Fruit fly (Drosophila melanogaster) whole organism, embryonic: ENCODE results near the gene Rab8.

Experiments
- CG10565 ChIP-seq: fragments of 200-800 bp; sonication (Bioruptor generic); optimal IDR thresholded peaks from 3 replicates; lab custom pipeline; 2016; ENCODE audit warnings: missing biosample characterization, mild to moderate bottlenecking, missing genetic modification characterization
- CG11398 ChIP-seq: fragments of 200-800 bp; sonication (Bioruptor generic); optimal IDR thresholded peaks from 2 replicates; lab custom pipeline; 2016; ENCODE audit warnings: missing biosample characterization, missing genetic modification characterization
- CG17385 ChIP-seq: fragments of 200-800 bp; sonication (Bioruptor generic); optimal IDR thresholded peaks from 3 replicates; lab custom pipeline; 2018; ENCODE audit warnings: missing biosample characterization, mild to moderate bottlenecking, missing genetic modification characterization
- CG17829 ChIP-seq: fragments of 200-800 bp; optimal IDR thresholded peaks from 2 replicates; lab custom pipeline; 2019; ENCODE audit warnings: missing biosample characterization, mild to moderate bottlenecking, missing genetic modification characterization, moderate library complexity
- CG2889 ChIP-seq: fragments of 200-800 bp; sonication (Bioruptor generic); IDR thresholded peaks from 3 replicates; pipeline ENCODE4 v1.3.6; 2022; ENCODE audit warnings: missing biosample characterization, missing genetic modification characterization
- CG32772 ChIP-seq: fragments of 200-800 bp; sonication (Bioruptor generic); IDR thresholded peaks from 2 replicates; pipeline ENCODE4 v1.3.6; 2022; ENCODE audit warnings: missing biosample characterization, missing genetic modification characterization
- CG3407 ChIP-seq: fragments of 200-800 bp; sonication (Bioruptor generic); optimal IDR thresholded peaks from 2 replicates; lab custom pipeline; 2018; ENCODE audit warnings: missing biosample characterization, mild to moderate bottlenecking, missing genetic modification characterization
- CG34224 ChIP-seq: fragments of 200-800 bp; sonication (Bioruptor generic); IDR thresholded peaks from 3 replicates; pipeline ENCODE4 v1.3.6; 2022; ENCODE audit warnings: missing biosample characterization, missing genetic modification characterization; ENCODE audit not compliant: partially characterized antibody
- CG3726 ChIP-seq: fragments of 200-800 bp; sonication (Bioruptor generic); IDR thresholded peaks from 3 replicates; pipeline ENCODE4, ENCODE4 v1.3.6; 2022; ENCODE audit warnings: missing biosample characterization, missing genetic modification characterization
- CG3838 ChIP-seq: fragments of 200-800 bp; sonication (Bioruptor generic); optimal IDR thresholded peaks from 3 replicates; lab custom pipeline; 2016; ENCODE audit warnings: missing biosample characterization, missing genetic modification characterization
- CG4820 ChIP-seq: fragments of 200-800 bp; sonication (Bioruptor generic); optimal IDR thresholded peaks from 3 replicates; lab custom pipeline; 2016; ENCODE audit warnings: missing biosample characterization, missing genetic modification characterization
- CG6272 ChIP-seq: fragments of 200-800 bp; sonication (Bioruptor generic); IDR thresholded peaks from 2 replicates; pipeline ENCODE4 v1.3.6; 2022; ENCODE audit warnings: missing biosample characterization, missing genetic modification characterization
- CG7839 ChIP-seq: fragments of 200-800 bp; sonication (Bioruptor generic); optimal IDR thresholded peaks from 3 replicates; lab custom pipeline; 2018; ENCODE audit warnings: missing biosample characterization, mild to moderate bottlenecking, missing genetic modification characterization, moderate library complexity
- CG8089 ChIP-seq: fragments of 200-800 bp; sonication (Bioruptor generic); optimal IDR thresholded peaks from 3 replicates; lab custom pipeline; 2016; ENCODE audit warnings: missing biosample characterization, missing genetic modification characterization
- CG8290 ChIP-seq, 3 experiments: fragments of 200-800 bp; sonication (Bioruptor generic); optimal IDR thresholded peaks; 2 replicates each; lab custom pipeline; 2016 to 2019; ENCODE audit warnings: missing biosample characterization in 3 of 3, missing genetic modification characterization in 3 of 3, mild to moderate bottlenecking in 2 of 3, moderate library complexity in 1 of 3
- CG8944 ChIP-seq: fragments of 200-800 bp; sonication (Bioruptor generic); optimal IDR thresholded peaks from 3 replicates; lab custom pipeline; 2016; ENCODE audit warnings: missing biosample characterization, missing genetic modification characterization
- CG9797 ChIP-seq: fragments of 200-800 bp; sonication (Bioruptor generic); optimal IDR thresholded peaks from 3 replicates; lab custom pipeline; 2018; ENCODE audit warnings: missing biosample characterization, mild to moderate bottlenecking, missing genetic modification characterization
- Doc3 ChIP-seq: fragments of 200-800 bp; sonication (Bioruptor generic); IDR thresholded peaks from 3 replicates; pipeline ENCODE4 v1.3.6; 2022; ENCODE audit warnings: missing biosample characterization, missing genetic modification characterization; ENCODE audit not compliant: partially characterized antibody
- MTF-1 ChIP-seq: fragments of 200-800 bp; sonication (Bioruptor generic); optimal IDR thresholded peaks from 2 replicates; lab custom pipeline; 2018; ENCODE audit warnings: missing biosample characterization, mild to moderate bottlenecking, missing genetic modification characterization, borderline replicate concordance
- Med ChIP-seq: fragments of 200-800 bp; sonication (Bioruptor generic); peaks from one replicate; lab custom pipeline; 2016; ENCODE audit warnings: missing biosample characterization, missing genetic modification characterization, mild to moderate bottlenecking, inconsistent platforms, moderate library complexity
- Meics ChIP-seq: fragments of 200-800 bp; sonication (Bioruptor generic); optimal IDR thresholded peaks from 2 replicates; lab custom pipeline; 2017; ENCODE audit warnings: missing biosample characterization, mild to moderate bottlenecking, missing genetic modification characterization
- Mrtf ChIP-seq: fragments of 200-800 bp; sonication (Bioruptor generic); IDR thresholded peaks from 3 replicates; pipeline ENCODE4 v1.3.6; 2022; ENCODE audit warnings: missing biosample characterization, missing genetic modification characterization
- NfI ChIP-seq: fragments of 200-800 bp; sonication (Bioruptor generic); optimal IDR thresholded peaks from 3 replicates; lab custom pipeline; 2018; ENCODE audit warnings: missing biosample characterization, mild to moderate bottlenecking, missing genetic modification characterization, moderate library complexity
- Scr ChIP-seq: fragments of 200-800 bp; sonication (Bioruptor generic); IDR thresholded peaks from 2 replicates; pipeline ENCODE4 v1.3.6; 2022; ENCODE audit warnings: missing biosample characterization, missing genetic modification characterization; ENCODE audit not compliant: partially characterized antibody
- Tbp ChIP-seq: fragments of >200 bp; optimal IDR thresholded peaks from 2 replicates; lab custom pipeline; 2018; ENCODE audit warnings: missing biosample characterization, missing genetic modification characterization
- Xrp1 ChIP-seq: fragments of 200-800 bp; sonication (Bioruptor generic); IDR thresholded peaks from 2 replicates; pipeline ENCODE4 v1.3.6; 2022; ENCODE audit warnings: missing biosample characterization, missing genetic modification characterization
- az2 ChIP-seq: fragments of 200-800 bp; sonication (Bioruptor generic); optimal IDR thresholded peaks from 3 replicates; lab custom pipeline; 2016; ENCODE audit warnings: missing biosample characterization, missing genetic modification characterization
- bsh ChIP-seq, 2 experiments: fragments of 200-800 bp; sonication (Bioruptor generic); optimal IDR thresholded peaks; 2 replicates each; lab custom pipeline; 2017 to 2018; ENCODE audit warnings: mild to moderate bottlenecking in 2 of 2, missing biosample characterization in 2 of 2, missing genetic modification characterization in 2 of 2, moderate library complexity in 1 of 2
- cato ChIP-seq: fragments of 200-800 bp; sonication (Bioruptor generic); optimal IDR thresholded peaks from 2 replicates; lab custom pipeline; 2016; ENCODE audit warnings: missing biosample characterization, missing genetic modification characterization, borderline replicate concordance
- chn ChIP-seq: fragments of 200-800 bp; sonication (Bioruptor generic); optimal IDR thresholded peaks from 2 replicates; lab custom pipeline; 2016; ENCODE audit warnings: missing biosample characterization, missing genetic modification characterization
- croc ChIP-seq: fragments of 200-800 bp; sonication (Bioruptor generic); conservative IDR thresholded peaks from 3 replicates; pipeline ENCODE4 v1.3.6; 2022; ENCODE audit warnings: missing biosample characterization, missing genetic modification characterization
- dan ChIP-seq: fragments of 200-800 bp; sonication (Bioruptor generic); IDR thresholded peaks from 2 replicates; pipeline ENCODE4 v1.3.6; 2022; ENCODE audit warnings: missing biosample characterization, missing genetic modification characterization
- en ChIP-seq: fragments of 200-800 bp; sonication (Bioruptor generic); optimal IDR thresholded peaks from 2 replicates; lab custom pipeline; 2016; ENCODE audit warnings: missing biosample characterization, missing genetic modification characterization
- ftz-f1 ChIP-seq: fragments of 200-800 bp; sonication (Bioruptor generic); optimal IDR thresholded peaks from 2 replicates; lab custom pipeline; 2016; ENCODE audit warnings: missing biosample characterization, missing genetic modification characterization
- grau ChIP-seq: fragments of 200-800 bp; optimal IDR thresholded peaks from 3 replicates; lab custom pipeline; 2019; ENCODE audit warnings: missing biosample characterization, mild to moderate bottlenecking, missing genetic modification characterization, moderate library complexity
- h ChIP-seq: fragments of >200 bp; optimal IDR thresholded peaks from 2 replicates; lab custom pipeline; 2017
- hbn ChIP-seq: fragments of 200-800 bp; sonication (Bioruptor generic); IDR thresholded peaks from 2 replicates; pipeline ENCODE4 v1.3.6; 2022; ENCODE audit warnings: missing biosample characterization, missing genetic modification characterization; ENCODE audit not compliant: partially characterized antibody
- lmd ChIP-seq: fragments of 200-800 bp; sonication (Bioruptor generic); IDR thresholded peaks from 2 replicates; pipeline ENCODE4 v1.3.6; 2022; ENCODE audit warnings: missing biosample characterization, missing genetic modification characterization
- lola ChIP-seq, 3 experiments: fragments of >200 bp in 2 of 3; fragments of 200-800 bp in 1 of 3; sonication (Bioruptor generic) in 1 of 3; optimal IDR thresholded peaks; 2 replicates each; lab custom pipeline; 2017 to 2019; ENCODE audit warnings: missing biosample characterization in 3 of 3, missing genetic modification characterization in 3 of 3, mild to moderate bottlenecking in 1 of 3, moderate library complexity in 1 of 3
- mld ChIP-seq: fragments of 200-800 bp; sonication (Bioruptor generic); IDR thresholded peaks from 3 replicates; pipeline ENCODE4 v1.3.6; 2022; ENCODE audit warnings: missing biosample characterization, missing genetic modification characterization; ENCODE audit not compliant: partially characterized antibody
- pb ChIP-seq: fragments of 200-800 bp; sonication (Bioruptor generic); optimal IDR thresholded peaks from 3 replicates; lab custom pipeline; 2016; ENCODE audit warnings: missing biosample characterization, missing genetic modification characterization
- peb ChIP-seq: fragments of 200-800 bp; sonication (Bioruptor generic); IDR thresholded peaks from 2 replicates; pipeline ENCODE4 v1.3.6; 2022; ENCODE audit warnings: missing biosample characterization, missing genetic modification characterization
- row ChIP-seq: fragments of 200-800 bp; sonication (Bioruptor generic); IDR thresholded peaks from 3 replicates; pipeline ENCODE4 v1.3.6; 2022; ENCODE audit warnings: missing biosample characterization, missing genetic modification characterization
- sc ChIP-seq, 3 experiments: fragments of >200 bp in 2 of 3; fragments of 200-800 bp in 1 of 3; sonication (Bioruptor generic) in 1 of 3; optimal IDR thresholded peaks; 2 replicates in 2 of 3; 3 replicates in 1 of 3; lab custom pipeline; 2017; ENCODE audit warnings: mild to moderate bottlenecking in 1 of 3, missing biosample characterization in 1 of 3, missing genetic modification characterization in 1 of 3, missing genetic modification reagents in 1 of 3
- tio ChIP-seq: fragments of 200-800 bp; sonication (Bioruptor generic); optimal IDR thresholded peaks from 2 replicates; lab custom pipeline; 2017; ENCODE audit warnings: missing biosample characterization, missing genetic modification characterization, inconsistent platforms
- toy ChIP-seq: fragments of 200-800 bp; sonication (Bioruptor generic); IDR thresholded peaks from 2 replicates; pipeline ENCODE4 v1.3.6; 2022; ENCODE audit warnings: missing biosample characterization, missing genetic modification characterization
- usp ChIP-seq: fragments of >200 bp; optimal IDR thresholded peaks from 2 replicates; lab custom pipeline; 2017; ENCODE audit warnings: missing biosample characterization, missing genetic modification characterization
- wek ChIP-seq: fragments of 200-800 bp; sonication (Bioruptor generic); optimal IDR thresholded peaks from 3 replicates; lab custom pipeline; 2018; ENCODE audit warnings: missing biosample characterization, mild to moderate bottlenecking, missing genetic modification characterization, moderate library complexity

The Rab8 gene

DNA sequence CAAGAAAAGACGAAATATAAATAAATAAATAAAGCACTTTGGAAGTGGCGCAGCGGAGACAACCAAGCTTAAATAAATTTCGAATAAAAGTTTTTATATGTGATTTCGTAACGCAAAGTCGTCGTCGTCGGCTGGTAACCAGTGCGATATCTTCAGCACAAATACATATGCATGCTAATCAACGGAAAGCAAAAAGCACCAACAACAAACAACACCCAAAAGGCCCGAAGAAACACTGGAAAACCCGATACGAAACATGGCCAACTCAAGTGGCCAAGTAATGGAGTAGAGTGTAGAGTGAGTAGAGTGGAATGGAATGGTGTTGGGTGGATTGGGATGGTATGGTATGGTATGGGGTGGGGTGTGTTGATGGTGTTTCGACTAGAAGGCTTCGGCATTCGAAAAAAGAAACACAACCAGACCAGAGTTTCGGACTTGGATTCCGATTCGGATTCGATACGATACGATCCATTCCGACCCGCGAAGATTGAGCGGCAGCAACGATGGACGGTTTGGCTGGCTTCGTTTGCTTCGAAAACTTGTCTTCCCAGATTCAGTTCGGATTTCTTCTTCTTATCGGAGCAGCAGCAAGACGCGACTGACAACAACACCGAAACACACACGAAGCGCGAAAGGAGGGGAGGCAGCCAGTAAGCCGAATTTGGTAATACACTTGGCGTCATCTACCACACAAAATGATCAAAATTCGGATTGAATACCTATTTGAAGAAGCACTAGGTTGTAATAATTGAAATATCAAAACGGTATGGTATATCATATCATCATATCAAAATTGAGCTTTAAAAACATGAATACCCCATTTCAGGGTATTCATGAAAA lies 31.9 kb upstream of the Rab8 start (continued):
- TF ChIP-seq Xrp1 (GFP tag; lab: Robert Waterston, UW), result peak; percentile 88
- peak; percentile 84 for TF ChIP-seq CG6272 (GFP tag; lab: Robert Waterston, UW)
- no peak for TF ChIP-seq sc (optimal IDR thresholded peaks at IDR 0.05; lab: Kevin White, UChicago)
- peak; percentile 86 for TF ChIP-seq sc (GFP tag; optimal IDR thresholded peaks at IDR 0.05; lab: Kevin White, UChicago)
- no peak for TF ChIP-seq mld (GFP tag; lab: Robert Waterston, UW)
- peak; percentile 78 for TF ChIP-seq CG4820 (GFP tag; lab: Kevin White, UChicago)
- TF ChIP-seq NfI (GFP tag; lab: Kevin White, UChicago), result peak; percentile 93
- TF ChIP-seq CG9797 (GFP tag; lab: Kevin White, UChicago), result peak; percentile 15
- TF ChIP-seq h (lab: Kevin White, UChicago), result no peak
- TF ChIP-seq row (GFP tag; lab: Robert Waterston, UW), result peak; percentile 97
- peak; percentile 91 for TF ChIP-seq wek (GFP tag; lab: Kevin White, UChicago)
- no peak for TF ChIP-seq CG34224 (GFP tag; lab: Robert Waterston, UW)
- peak in 1 of 3 experiments; percentile 83 for TF ChIP-seq lola (GFP tag; optimal IDR thresholded peaks at IDR 0.05; lab: Kevin White, UChicago)
- peak; percentile 95 for TF ChIP-seq grau (tag; lab: Kevin White, UChicago)
- TF ChIP-seq en (GFP tag; lab: Kevin White, UChicago), result peak; percentile 92
- TF ChIP-seq CG2889 (GFP tag; lab: Robert Waterston, UW), result peak; percentile 94
- peak; percentile 85 for TF ChIP-seq CG3407 (GFP tag; lab: Kevin White, UChicago)
- peak; percentile 94 for TF ChIP-seq CG8944 (GFP tag; lab: Kevin White, UChicago)
- TF ChIP-seq CG8290 (GFP tag; optimal IDR thresholded peaks at IDR 0.05; lab: Kevin White, UChicago), result peak; percentile 48
- TF ChIP-seq CG8290 (tag; optimal IDR thresholded peaks at IDR 0.05; lab: Kevin White, UChicago), result peak; percentile 40 to 99
- no peak for TF ChIP-seq dan (GFP tag; lab: Robert Waterston, UW)
- TF ChIP-seq CG10565 (GFP tag; lab: Kevin White, UChicago), result peak; percentile 19
- no peak; the same call in 2 of the 3 replicates for TF ChIP-seq CG3726
- TF ChIP-seq az2 (GFP tag; lab: Kevin White, UChicago), result peak; percentile 95
- TF ChIP-seq CG32772 (GFP tag; lab: Robert Waterston, UW), result peak; percentile 90
- TF ChIP-seq pb (GFP tag; lab: Kevin White, UChicago), result peak; percentile 94
- no peak for TF ChIP-seq hbn
- TF ChIP-seq bsh (GFP tag; optimal IDR thresholded peaks at IDR 0.05; lab: Kevin White, UChicago), result peak; percentile 90 to 95
- peak; percentile 97 for TF ChIP-seq CG7839
- TF ChIP-seq CG11398, result peak; percentile 95
- peak; percentile 85 for TF ChIP-seq peb (GFP tag; lab: Robert Waterston, UW)
- TF ChIP-seq chn (GFP tag; lab: Kevin White, UChicago), result peak; percentile 95
- TF ChIP-seq Med (GFP tag; lab: Kevin White, UChicago), result peak; percentile 99
- TF ChIP-seq croc (GFP tag; lab: Robert Waterston, UW), result peak; percentile 86
- TF ChIP-seq MTF-1 (GFP tag; lab: Kevin White, UChicago), result peak; percentile 85
- no peak for TF ChIP-seq Scr (GFP tag; lab: Robert Waterston, UW)
- peak; percentile 65 for TF ChIP-seq ftz-f1
- peak; percentile 97 for TF ChIP-seq lmd (GFP tag; lab: Robert Waterston, UW)
- TF ChIP-seq CG17829 (tag; lab: Kevin White, UChicago), result peak; percentile 87
- TF ChIP-seq toy (GFP tag; lab: Robert Waterston, UW), result peak; percentile 86
- TF ChIP-seq usp (GFP tag; lab: Kevin White, UChicago), result no peak
- peak; percentile 79 for TF ChIP-seq cato (GFP tag; lab: Kevin White, UChicago)
- peak; percentile 90 for TF ChIP-seq tio (GFP tag; lab: Kevin White, UChicago)
- 0 out of 3 replicates have a peak, but pooled peaks have one; percentile 8 for TF ChIP-seq Doc3
- peak; percentile 92 for TF ChIP-seq Meics
- peak; percentile 95 for TF ChIP-seq Mrtf (GFP tag; lab: Robert Waterston, UW)
- peak; percentile 90 for TF ChIP-seq CG3838 (GFP tag; lab: Kevin White, UChicago)
- peak; percentile 94 for TF ChIP-seq CG8089
- no peak for TF ChIP-seq Tbp (GFP tag; lab: Kevin White, UChicago)
- TF ChIP-seq CG17385 (GFP tag; lab: Kevin White, UChicago), result peak; percentile 93
